Worm (Caenorhabditis elegans): ENCODE data around the gene Y37E11AM.2.

Gene Y37E11AM.2

DNA sequence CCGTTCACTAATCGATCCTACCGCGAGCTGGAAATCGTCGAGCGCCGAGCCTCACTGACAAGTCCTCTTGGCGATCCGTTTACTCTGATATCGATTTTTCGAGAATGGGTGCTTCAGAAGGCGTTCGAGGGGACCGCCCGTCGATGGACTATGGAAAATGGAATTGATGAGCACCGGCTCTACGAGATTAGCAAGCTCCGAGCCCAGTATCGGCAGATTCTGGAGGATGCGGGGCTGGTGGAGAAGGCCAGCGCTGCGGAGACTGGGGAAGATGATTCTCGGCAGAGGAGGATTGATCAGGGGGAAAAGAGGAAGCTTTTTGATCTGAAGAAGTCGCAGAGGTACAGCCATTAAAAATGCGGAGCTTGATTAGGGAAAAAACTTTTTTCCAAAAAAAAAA lies 6.2 kb upstream of the Y37E11AM.2 start:
- TF ChIP-seq T22C8.4 (GFP tag; IDR thresholded peaks at IDR 0.05) (no peak), ref-1 (GFP tag; conservative IDR thresholded peaks at IDR 0.05) (no peak), med-1 (GFP tag; optimal IDR thresholded peaks at IDR 0.05; ENCODE audit: insufficient read depth) (no peak), tab-1 (GFP tag; IDR thresholded peaks at IDR 0.05) (no peak), ztf-29 (GFP tag; IDR thresholded peaks at IDR 0.05) (no peak), ztf-23 (GFP tag; IDR thresholded peaks at IDR 0.05) (no peak), flt-1 (GFP tag; IDR thresholded peaks at IDR 0.05) (no peak)

DNA sequence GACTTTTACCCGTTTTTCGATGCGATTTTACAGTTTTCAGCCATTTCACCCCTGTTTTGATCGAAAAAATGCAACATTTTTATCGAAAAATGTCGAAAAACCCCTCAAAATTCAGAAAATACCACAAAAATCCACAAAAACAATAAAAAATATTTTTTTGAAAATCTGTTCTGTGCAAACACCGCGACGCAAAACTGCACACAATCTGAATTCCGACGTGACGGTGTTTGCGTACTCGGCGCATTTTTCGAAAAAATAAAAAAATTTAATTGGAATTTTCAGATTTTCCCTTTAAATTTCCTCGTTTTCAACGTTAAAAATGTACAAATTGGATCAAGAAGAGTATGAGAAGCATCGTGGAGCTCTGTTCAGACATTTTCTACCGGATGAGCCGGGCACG lies 584 bp upstream of the Y37E11AM.2 start, which contains the start of gene smgl-2:
Gene smgl-2, plus strand, starts transcription at position 320 of the 400 bp plus-strand sequence.
- TF ChIP-seq med-1 (GFP tag; optimal IDR thresholded peaks at IDR 0.05; ENCODE audit: insufficient read depth) (no peak), cog-1 (tag; optimal IDR thresholded peaks at IDR 0.05) (peak; percentile 38)

- TF ChIP-seq flt-1 (GFP tag; IDR thresholded peaks at IDR 0.05) = no peak
- TF ChIP-seq ztf-23 (GFP tag; IDR thresholded peaks at IDR 0.05) = no peak
These were observed 2.6 kb downstream of the Y37E11AM.2 start, which contains the start of gene Y37E11AM.4 for ce11 chrIV:3722690-3723089. TSS of gene Y37E11AM.4 (minus strand) at chrIV:3722790.

DNA sequence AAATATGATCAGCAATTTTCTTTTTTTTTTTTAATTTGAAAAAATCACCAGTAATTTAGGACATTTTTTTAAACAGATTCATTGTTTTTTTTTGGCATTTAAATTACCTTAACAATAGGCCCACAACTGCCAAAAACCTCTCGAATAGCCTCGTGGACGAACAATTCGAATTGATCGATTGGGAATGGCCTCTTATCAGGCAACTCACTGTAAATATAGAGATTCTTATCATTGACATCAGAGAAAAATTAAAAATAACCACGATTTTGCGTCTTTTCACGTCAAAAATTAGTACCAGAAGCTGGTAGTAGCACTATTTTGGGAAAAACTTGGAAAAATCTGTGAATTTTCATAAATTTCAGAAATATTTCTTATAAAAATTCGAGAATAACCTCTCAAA lies 3.3 kb downstream of the Y37E11AM.2 start:
- TF ChIP-seq klf-2 (GFP tag; conservative IDR thresholded peaks at IDR 0.05) = no peak
- no peak for TF ChIP-seq ztf-23 (GFP tag; IDR thresholded peaks at IDR 0.05)
- TF ChIP-seq tab-1 (GFP tag; IDR thresholded peaks at IDR 0.05) = no peak
- no peak for TF ChIP-seq T22C8.4 (GFP tag; IDR thresholded peaks at IDR 0.05)
- no peak for TF ChIP-seq ztf-29 (GFP tag; IDR thresholded peaks at IDR 0.05)
- TF ChIP-seq ref-1 (GFP tag; conservative IDR thresholded peaks at IDR 0.05) = no peak
- TF ChIP-seq flt-1 (GFP tag; IDR thresholded peaks at IDR 0.05) = no peak

ce11 chrIV:3720644-3721043 lies 4.6 kb downstream of the Y37E11AM.2 start:
- TF ChIP-seq tab-1 (GFP tag; IDR thresholded peaks at IDR 0.05) (no peak), T22C8.4 (GFP tag; IDR thresholded peaks at IDR 0.05) (no peak), ref-1 (GFP tag; conservative IDR thresholded peaks at IDR 0.05) (no peak), ztf-29 (GFP tag; IDR thresholded peaks at IDR 0.05) (no peak), med-1 (GFP tag; optimal IDR thresholded peaks at IDR 0.05; ENCODE audit: insufficient read depth) (no peak), flt-1 (GFP tag; IDR thresholded peaks at IDR 0.05) (no peak), klf-2 (GFP tag; conservative IDR thresholded peaks at IDR 0.05) (no peak), ztf-23 (GFP tag; IDR thresholded peaks at IDR 0.05) (no peak), cog-1 (tag; optimal IDR thresholded peaks at IDR 0.05) (no peak)

ce11 chrIV:3719057-3719456 lies 6.2 kb downstream of the Y37E11AM.2 start, which contains the start of gene Y37E11AM.3:
TSS of gene Y37E11AM.3 (minus strand) at chrIV:3719157.
- TF ChIP-seq flt-1 (GFP tag; IDR thresholded peaks at IDR 0.05) (no peak), T22C8.4 (GFP tag; IDR thresholded peaks at IDR 0.05) (no peak), ref-1 (GFP tag; conservative IDR thresholded peaks at IDR 0.05) (no peak), ztf-23 (GFP tag; IDR thresholded peaks at IDR 0.05) (no peak), klf-2 (GFP tag; conservative IDR thresholded peaks at IDR 0.05) (no peak), med-1 (GFP tag; optimal IDR thresholded peaks at IDR 0.05; ENCODE audit: insufficient read depth) (no peak), cog-1 (tag; optimal IDR thresholded peaks at IDR 0.05) (no peak), ztf-29 (GFP tag; IDR thresholded peaks at IDR 0.05) (no peak)

DNA sequence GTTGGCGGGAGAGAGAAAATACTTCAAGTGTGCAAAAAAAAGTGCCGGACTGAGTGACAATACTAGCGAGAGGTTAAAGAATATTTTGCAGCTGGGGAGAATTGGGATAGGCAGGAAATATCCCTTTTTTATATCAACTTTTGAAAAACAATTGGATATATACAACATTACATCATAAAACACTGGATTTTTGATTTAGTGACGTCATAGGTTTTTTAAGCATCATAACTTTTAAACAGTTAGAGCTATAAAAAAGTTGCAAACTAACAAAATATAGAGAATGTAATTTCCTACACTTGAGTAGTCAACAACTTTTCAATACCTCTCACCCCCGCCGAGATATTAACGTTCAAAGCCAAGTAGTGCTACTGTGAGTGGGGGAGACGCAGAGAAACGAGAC lies 14.5 kb downstream of the Y37E11AM.2 start:
- TF ChIP-seq T22C8.4 (GFP tag; IDR thresholded peaks at IDR 0.05) (no peak), flt-1 (GFP tag; IDR thresholded peaks at IDR 0.05) (no peak), klf-2 (GFP tag; conservative IDR thresholded peaks at IDR 0.05) (no peak), cog-1 (tag; optimal IDR thresholded peaks at IDR 0.05) (no peak), ref-1 (GFP tag; conservative IDR thresholded peaks at IDR 0.05) (no peak), tab-1 (GFP tag; IDR thresholded peaks at IDR 0.05) (no peak)

DNA sequence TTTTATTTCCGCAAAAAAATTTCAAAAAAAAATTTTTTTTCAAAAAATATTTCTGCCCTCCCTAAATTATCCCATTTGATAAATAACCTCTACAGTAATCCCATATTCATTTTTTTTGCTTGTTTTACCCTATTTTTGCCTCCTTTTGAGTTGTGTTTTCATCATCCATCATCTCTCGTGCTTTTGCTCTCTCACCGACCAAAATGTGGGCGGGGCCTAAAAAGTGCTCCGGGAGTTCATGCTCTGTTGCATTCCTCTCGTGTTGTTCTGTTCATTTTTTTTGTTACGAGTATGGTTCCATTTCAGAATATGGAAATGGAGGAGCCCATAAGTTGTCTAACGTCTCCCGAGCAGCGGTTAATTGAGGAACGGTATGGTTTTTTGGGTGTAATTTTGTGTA lies 16.1 kb downstream of the Y37E11AM.2 start, which contains the start of gene Y37E11AL.1:
Gene Y37E11AL.1, plus strand, starts transcription at position 301 of the 400 bp plus-strand sequence.
- TF ChIP-seq med-1 (GFP tag; optimal IDR thresholded peaks at IDR 0.05; ENCODE audit: insufficient read depth) = no peak
- TF ChIP-seq klf-2 (GFP tag; conservative IDR thresholded peaks at IDR 0.05) = no peak
- TF ChIP-seq ztf-29 (GFP tag; IDR thresholded peaks at IDR 0.05) = no peak
- no peak for TF ChIP-seq T22C8.4 (GFP tag; IDR thresholded peaks at IDR 0.05)
- TF ChIP-seq ztf-23 (GFP tag; IDR thresholded peaks at IDR 0.05) = no peak
- TF ChIP-seq tab-1 (GFP tag; IDR thresholded peaks at IDR 0.05) = no peak
- TF ChIP-seq flt-1 (GFP tag; IDR thresholded peaks at IDR 0.05) = no peak

ce11 chrIV:3701892-3702291 lies 23.4 kb downstream of the Y37E11AM.2 start, which contains the start of gene Y37E11AL.12:
TSS of gene Y37E11AL.12 (minus strand) at chrIV:3701992.
- TF ChIP-seq ztf-29 (GFP tag; IDR thresholded peaks at IDR 0.05) = no peak
- no peak for TF ChIP-seq cog-1 (tag; optimal IDR thresholded peaks at IDR 0.05)
- no peak for TF ChIP-seq tab-1 (GFP tag; IDR thresholded peaks at IDR 0.05)
- TF ChIP-seq klf-2 (GFP tag; conservative IDR thresholded peaks at IDR 0.05) = no peak
- TF ChIP-seq ztf-23 (GFP tag; IDR thresholded peaks at IDR 0.05) = no peak

DNA sequence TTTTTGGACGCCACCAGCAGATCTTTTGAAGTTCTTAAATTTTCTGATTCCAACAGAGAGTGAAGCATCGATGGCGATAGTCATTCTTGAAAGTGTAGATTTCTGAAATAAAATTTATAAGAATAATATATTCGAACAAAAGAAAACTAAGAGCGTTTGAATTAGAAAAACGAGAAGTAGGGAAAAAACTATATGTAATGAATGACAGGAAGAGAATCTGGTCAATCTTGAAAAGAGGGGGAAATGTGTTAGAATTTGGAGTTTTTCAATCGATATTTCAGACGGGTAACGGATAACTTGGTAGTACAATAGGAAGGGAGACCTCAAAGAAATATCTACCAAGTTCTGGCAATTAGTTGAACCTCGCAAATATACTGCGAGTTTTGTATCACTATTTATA lies 24.7 kb downstream of the Y37E11AM.2 start, which contains the start of gene Y37E11AL.9:
Gene Y37E11AL.9, minus strand, starts transcription at position 101 of the 400 bp plus-strand sequence.
- TF ChIP-seq klf-2 (GFP tag; conservative IDR thresholded peaks at IDR 0.05) (no peak), ztf-29 (GFP tag; IDR thresholded peaks at IDR 0.05) (no peak), ztf-23 (GFP tag; IDR thresholded peaks at IDR 0.05) (no peak), flt-1 (GFP tag; IDR thresholded peaks at IDR 0.05) (no peak), med-1 (GFP tag; optimal IDR thresholded peaks at IDR 0.05; ENCODE audit: insufficient read depth) (no peak), T22C8.4 (GFP tag; IDR thresholded peaks at IDR 0.05) (no peak), cog-1 (tag; optimal IDR thresholded peaks at IDR 0.05) (no peak), tab-1 (GFP tag; IDR thresholded peaks at IDR 0.05) (no peak), ref-1 (GFP tag; conservative IDR thresholded peaks at IDR 0.05) (no peak)

- TF ChIP-seq klf-2 (GFP tag; conservative IDR thresholded peaks at IDR 0.05) = no peak
- TF ChIP-seq ztf-23 (GFP tag; IDR thresholded peaks at IDR 0.05) = no peak
- no peak for TF ChIP-seq flt-1 (GFP tag; IDR thresholded peaks at IDR 0.05)
- TF ChIP-seq T22C8.4 (GFP tag; IDR thresholded peaks at IDR 0.05) = peak; percentile 20; the same call in 1 of the 2 replicates
- TF ChIP-seq ref-1 (GFP tag; conservative IDR thresholded peaks at IDR 0.05) = no peak
- no peak for TF ChIP-seq ztf-29 (GFP tag; IDR thresholded peaks at IDR 0.05)
These were observed 27.1 kb downstream of the Y37E11AM.2 start, which contains the start of gene Y37E11AL.2 for ce11 chrIV:3698201-3698600. TSS of gene Y37E11AL.2 (plus strand) at chrIV:3698501.
